Worm (Caenorhabditis elegans) whole organism, young adult: ENCODE data around the gene sra-39.

Experiments used
- B0019.2 ChIP-seq: fragments of 200-800 bp; sonication (Bioruptor generic); conservative IDR thresholded peaks from 2 replicates; pipeline ENCODE4 v1.3.6; 2022; ENCODE audit warnings: missing genetic modification reagents, missing genetic modification characterization, missing compliant biosample characterization
- B0261.1 ChIP-seq: sonication (generic microtip); optimal IDR thresholded peaks from 2 replicates; lab custom pipeline; 2016; ENCODE audit warnings: mild to moderate bottlenecking, missing genetic modification characterization, moderate library complexity, missing compliant biosample characterization
- F33H1.4 ChIP-seq: fragments of 200-800 bp; sonication (Bioruptor generic); IDR thresholded peaks from 2 replicates; pipeline ENCODE4 v1.3.6; 2022; ENCODE audit warnings: missing genetic modification reagents, missing genetic modification characterization, missing compliant biosample characterization
- F55B11.4 ChIP-seq: sonication (generic microtip); optimal IDR thresholded peaks from 2 replicates; lab custom pipeline; 2016; ENCODE audit warnings: missing compliant biosample characterization, missing genetic modification characterization, borderline replicate concordance; ENCODE audit not compliant: insufficient read depth
- K12H6.12 ChIP-seq: fragments of 200-800 bp; sonication (Bioruptor generic); optimal IDR thresholded peaks from 2 replicates; lab custom pipeline; 2018; ENCODE audit warnings: mild to moderate bottlenecking, missing genetic modification characterization, missing compliant biosample characterization
- Y56A3A.18 ChIP-seq: fragments of 200-800 bp; sonication (Bioruptor generic); IDR thresholded peaks from 2 replicates; pipeline ENCODE4 v1.3.6; 2022; ENCODE audit warnings: missing genetic modification reagents, missing genetic modification characterization, missing compliant biosample characterization
- Y95B8A.8 ChIP-seq: fragments of 200-800 bp; sonication (Bioruptor generic); IDR thresholded peaks from 2 replicates; pipeline ENCODE4 v1.3.6; 2022; ENCODE audit warnings: missing genetic modification reagents, missing genetic modification characterization, missing compliant biosample characterization
- atf-7 ChIP-seq: sonication (generic microtip); optimal IDR thresholded peaks from 2 replicates; lab custom pipeline; 2017; ENCODE audit warnings: mild to moderate bottlenecking, missing genetic modification characterization, missing compliant biosample characterization
- attf-3 ChIP-seq: fragments of 200-800 bp; sonication (Bioruptor generic); conservative IDR thresholded peaks from 2 replicates; pipeline ENCODE4 v1.3.6; 2022; ENCODE audit warnings: missing genetic modification reagents, missing genetic modification characterization, missing compliant biosample characterization
- attf-6 ChIP-seq: fragments of 200-800 bp; sonication (Bioruptor generic); IDR thresholded peaks from 2 replicates; pipeline ENCODE4 v1.3.6; 2022; ENCODE audit warnings: missing genetic modification reagents, missing genetic modification characterization, missing compliant biosample characterization
- bed-2 ChIP-seq: fragments of 200-800 bp; sonication (Bioruptor generic); IDR thresholded peaks from 2 replicates; pipeline ENCODE4 v1.3.6; 2022; ENCODE audit warnings: missing genetic modification reagents, missing genetic modification characterization, missing compliant biosample characterization
- ceh-58 ChIP-seq: fragments of 200-800 bp; sonication (Bioruptor generic); IDR thresholded peaks from 2 replicates; pipeline ENCODE4 v1.3.6; 2022; ENCODE audit warnings: missing genetic modification characterization, missing compliant biosample characterization
- ceh-79 ChIP-seq: sonication (generic microtip); optimal IDR thresholded peaks from 2 replicates; lab custom pipeline; 2017; ENCODE audit warnings: mild to moderate bottlenecking, missing genetic modification characterization, missing compliant biosample characterization
- dpl-1 ChIP-seq: fragments of 150-350 bp; optimal IDR thresholded peaks from 2 replicates; lab custom pipeline; 2014; ENCODE audit warnings: missing biosample characterization, missing genetic modification reagents, missing genetic modification characterization
- efl-1 ChIP-seq: fragments of 150-350 bp; optimal IDR thresholded peaks from 2 replicates; lab custom pipeline; 2014; ENCODE audit warnings: missing biosample characterization, missing genetic modification reagents, missing genetic modification characterization
- hrde-1 ChIP-seq: sonication (generic microtip); optimal IDR thresholded peaks from 2 replicates; lab custom pipeline; 2016; ENCODE audit warnings: missing genetic modification characterization, mild to moderate bottlenecking, missing compliant biosample characterization, moderate library complexity, missing genotype, missing genetic modification reagents, borderline replicate concordance
- let-607 ChIP-seq, 2 experiments: fragments of 200-800 bp in 1 of 2; sonication (Bioruptor generic) in 1 of 2; sonication (generic microtip) in 1 of 2; optimal IDR thresholded peaks; 2 replicates each; lab custom pipeline; 2016 to 2018; ENCODE audit warnings: mild to moderate bottlenecking in 2 of 2, missing compliant biosample characterization in 2 of 2, missing genetic modification characterization in 2 of 2, moderate library complexity in 2 of 2, missing genotype in 1 of 2
- lin-26 ChIP-seq: fragments of 200-800 bp; sonication (Bioruptor generic); IDR thresholded peaks from 2 replicates; pipeline ENCODE4 v1.3.6; 2022; ENCODE audit warnings: missing genetic modification reagents, missing genetic modification characterization, missing compliant biosample characterization
- lin-35 ChIP-seq, 3 experiments: fragments of 150-350 bp in 2 of 3; sonication (generic microtip) in 1 of 3; optimal IDR thresholded peaks; 2 replicates each; lab custom pipeline; 2014 to 2018; ENCODE audit warnings: missing biosample characterization in 3 of 3, missing genetic modification characterization in 3 of 3, missing genetic modification reagents in 3 of 3
- lin-40 ChIP-seq: sonication (generic microtip); optimal IDR thresholded peaks from 2 replicates; lab custom pipeline; 2016; ENCODE audit warnings: missing genetic modification characterization, mild to moderate bottlenecking, missing compliant biosample characterization, missing genotype, missing genetic modification reagents
- lin-54 ChIP-seq: fragments of 200-800 bp; sonication (Bioruptor generic); optimal IDR thresholded peaks from 2 replicates; lab custom pipeline; 2018; ENCODE audit warnings: mild to moderate bottlenecking, missing genetic modification characterization, missing compliant biosample characterization
- lsy-27 ChIP-seq: sonication (generic microtip); optimal IDR thresholded peaks from 2 replicates; lab custom pipeline; 2017; ENCODE audit warnings: missing genetic modification characterization, mild to moderate bottlenecking, missing compliant biosample characterization, antibody characterized with exemption, missing genotype, borderline replicate concordance; ENCODE audit not compliant: insufficient read depth
- madf-6 ChIP-seq: fragments of 200-800 bp; sonication (Bioruptor generic); IDR thresholded peaks from 2 replicates; pipeline ENCODE4 v1.3.6; 2022; ENCODE audit warnings: missing genetic modification reagents, missing genetic modification characterization, missing compliant biosample characterization
- mes-4 ChIP-seq: sonication (generic microtip); optimal IDR thresholded peaks from 2 replicates; lab custom pipeline; 2016; ENCODE audit warnings: missing genotype, missing genetic modification characterization, missing compliant biosample characterization
- nhr-120 ChIP-seq: fragments of 200-800 bp; sonication (Bioruptor generic); IDR thresholded peaks from 2 replicates; pipeline ENCODE4 v1.3.6; 2022; ENCODE audit warnings: missing genetic modification characterization, missing compliant biosample characterization
- nhr-179 ChIP-seq: sonication (generic microtip); optimal IDR thresholded peaks from 2 replicates; lab custom pipeline; 2016; ENCODE audit warnings: mild to moderate bottlenecking, missing genetic modification characterization, missing compliant biosample characterization
- rpc-1 ChIP-seq, 2 experiments: fragments of 150-350 bp in 1 of 2; sonication (generic microtip) in 1 of 2; optimal IDR thresholded peaks; 2 replicates each; lab custom pipeline; 2014 to 2018; ENCODE audit warnings: missing biosample characterization in 1 of 2, missing genetic modification characterization in 1 of 2, missing genetic modification reagents in 1 of 2, missing genotype in 1 of 2
- snpc-1.1 ChIP-seq: sonication (generic microtip); optimal IDR thresholded peaks from 2 replicates; lab custom pipeline; 2017; ENCODE audit warnings: missing genetic modification characterization, mild to moderate bottlenecking, missing compliant biosample characterization, antibody characterized with exemption, moderate library complexity, missing genotype, missing genetic modification reagents; ENCODE audit not compliant: insufficient read depth
- snpc-3.4 ChIP-seq: sonication (generic microtip); optimal IDR thresholded peaks from 2 replicates; lab custom pipeline; 2017; ENCODE audit warnings: missing genetic modification characterization, mild to moderate bottlenecking, missing compliant biosample characterization, antibody characterized with exemption, moderate library complexity, missing genotype, missing genetic modification reagents
- somi-1 ChIP-seq: fragments of 200-800 bp; sonication (Bioruptor generic); optimal IDR thresholded peaks from 2 replicates; lab custom pipeline; 2018; ENCODE audit warnings: mild to moderate bottlenecking, missing genetic modification characterization, missing compliant biosample characterization
- tlf-1 ChIP-seq: fragments of 200-800 bp; sonication (Bioruptor generic); optimal IDR thresholded peaks from 2 replicates; lab custom pipeline; 2018; ENCODE audit warnings: mild to moderate bottlenecking, missing genetic modification characterization, missing compliant biosample characterization
- zfh-2 ChIP-seq: fragments of 200-800 bp; sonication (Bioruptor generic); conservative IDR thresholded peaks from 2 replicates; pipeline ENCODE4 v1.3.6; 2022; ENCODE audit warnings: missing genetic modification reagents, missing genetic modification characterization, missing compliant biosample characterization
- zim-3 ChIP-seq: sonication (generic microtip); optimal IDR thresholded peaks from 2 replicates; lab custom pipeline; 2017; ENCODE audit warnings: mild to moderate bottlenecking, missing genetic modification characterization, moderate library complexity, missing compliant biosample characterization
- ztf-6 ChIP-seq: fragments of 200-800 bp; sonication (Bioruptor generic); IDR thresholded peaks from 2 replicates; pipeline ENCODE4 v1.3.6; 2022; ENCODE audit warnings: missing genetic modification reagents, missing genetic modification characterization, missing compliant biosample characterization

sra-39 gene

DNA sequence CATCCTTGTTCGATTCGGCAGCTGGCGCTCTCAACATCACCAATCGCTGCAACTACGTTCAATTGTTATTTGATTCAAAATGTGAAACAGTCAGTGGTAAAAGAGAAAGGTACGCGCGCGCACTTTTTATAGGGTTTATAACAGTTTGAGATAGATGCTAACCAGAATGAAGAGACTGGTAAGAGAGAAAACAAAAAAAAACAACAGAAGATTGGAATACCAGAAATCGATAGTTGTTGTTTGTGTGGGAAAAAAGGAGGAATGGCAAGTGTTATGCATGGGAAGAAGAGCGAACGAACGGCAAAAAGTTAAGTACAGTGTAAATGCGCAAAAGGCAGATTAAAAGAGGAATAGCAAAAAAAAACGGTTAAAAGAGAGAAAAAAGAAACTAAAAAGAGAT lies 6.6 kb upstream of the sra-39 start, which contains the start of gene Y26E6A.3:
Gene Y26E6A.3, minus strand, starts transcription at position 101 of the 400 bp plus-strand sequence.
- no peak for TF ChIP-seq attf-3 (GFP tag; lab: Robert Waterston, UW)
- TF ChIP-seq rpc-1 (optimal IDR thresholded peaks at IDR 0.05; lab: Kevin White, UChicago): no peak
- no peak for TF ChIP-seq rpc-1 (tag; optimal IDR thresholded peaks at IDR 0.05; lab: Kevin White, UChicago)
- no peak for TF ChIP-seq zim-3
- TF ChIP-seq ztf-6 (GFP tag; lab: Robert Waterston, UW): no peak
- no peak for TF ChIP-seq madf-6
- TF ChIP-seq snpc-1.1 (tag; lab: Kevin White, UChicago): no peak
- TF ChIP-seq zfh-2 (GFP tag; lab: Robert Waterston, UW): no peak
- no peak for TF ChIP-seq ceh-58 (GFP tag; lab: Robert Waterston, UW)
- TF ChIP-seq bed-2 (GFP tag; lab: Robert Waterston, UW): no peak
- TF ChIP-seq B0019.2 (GFP tag; lab: Robert Waterston, UW): no peak
- no peak for TF ChIP-seq Y56A3A.18 (GFP tag; lab: Robert Waterston, UW)
- TF ChIP-seq dpl-1 (GFP tag; lab: Kevin White, UChicago): no peak
- no peak for TF ChIP-seq somi-1 (GFP tag; lab: Kevin White, UChicago)

DNA sequence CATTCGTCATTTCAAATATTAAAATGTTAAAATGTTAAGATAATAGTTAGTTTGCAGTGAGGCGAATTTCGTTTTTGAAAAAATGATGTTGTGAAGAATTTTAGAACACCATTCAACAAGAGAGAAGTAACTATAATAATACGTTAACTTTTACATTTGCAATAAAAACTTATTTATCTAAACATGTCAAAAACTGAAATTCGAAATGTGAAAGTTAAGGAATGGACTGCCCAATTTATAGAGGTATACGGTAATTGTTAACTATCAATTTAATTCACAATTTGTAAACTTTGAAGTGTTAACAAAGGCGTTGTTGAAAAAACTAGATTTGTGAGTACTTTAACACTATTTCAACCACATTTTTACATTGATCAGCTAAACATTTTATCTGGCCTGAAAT lies 541 bp upstream of the sra-39 start:
- TF ChIP-seq somi-1 (GFP tag; lab: Kevin White, UChicago) (no peak), tlf-1 (no peak), ceh-58 (GFP tag; lab: Robert Waterston, UW) (no peak), atf-7 (tag; lab: Kevin White, UChicago) (no peak), F55B11.4 (tag; lab: Kevin White, UChicago) (no peak), lin-35 (GFP tag; optimal IDR thresholded peaks at IDR 0.05; lab: Kevin White, UChicago) (no peak), B0019.2 (GFP tag; lab: Robert Waterston, UW) (no peak), attf-6 (GFP tag; lab: Robert Waterston, UW) (no peak), K12H6.12 (tag; lab: Kevin White, UChicago) (no peak), let-607 (tag; optimal IDR thresholded peaks at IDR 0.05; lab: Kevin White, UChicago) (no peak), efl-1 (GFP tag; lab: Kevin White, UChicago) (no peak), ceh-79 (tag; lab: Kevin White, UChicago) (no peak), lin-26 (GFP tag; lab: Robert Waterston, UW) (no peak)

DNA sequence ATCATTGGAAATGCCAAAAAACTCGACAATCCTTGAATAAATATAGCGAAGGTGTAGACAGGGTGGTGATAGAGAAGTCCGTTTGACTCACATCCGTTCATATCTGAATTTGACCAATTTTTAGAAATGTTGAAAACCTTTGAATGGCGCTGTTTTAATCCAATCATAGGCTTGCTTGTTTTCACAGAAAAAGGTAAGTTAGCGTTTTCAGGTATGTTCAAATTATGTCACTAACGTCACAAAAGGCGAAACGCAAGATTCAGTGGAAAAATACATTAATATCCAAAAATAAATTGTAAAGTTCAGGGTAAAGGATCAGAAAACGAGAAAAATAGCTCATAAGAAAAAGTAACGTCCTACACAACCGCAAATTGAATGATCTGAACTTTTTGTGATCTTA lies 3.2 kb downstream of the sra-39 start, which contains the start of gene sra-38:
Gene sra-38, minus strand, starts transcription at position 101 of the 400 bp plus-strand sequence.
- TF ChIP-seq Y95B8A.8: no peak
- no peak for TF ChIP-seq lin-40 (tag; lab: Kevin White, UChicago)
- no peak for TF ChIP-seq lsy-27
- no peak for TF ChIP-seq B0261.1 (tag; lab: Kevin White, UChicago)
- no peak for TF ChIP-seq F33H1.4 (GFP tag; lab: Robert Waterston, UW)
- TF ChIP-seq hrde-1 (tag; lab: Kevin White, UChicago): no peak
- TF ChIP-seq nhr-120 (GFP tag; lab: Robert Waterston, UW): no peak
- no peak for TF ChIP-seq atf-7 (tag; lab: Kevin White, UChicago)
- no peak for TF ChIP-seq lin-54 (GFP tag; lab: Kevin White, UChicago)
- TF ChIP-seq attf-3 (GFP tag; lab: Robert Waterston, UW): no peak
- TF ChIP-seq Y56A3A.18 (GFP tag; lab: Robert Waterston, UW): no peak
- no peak for TF ChIP-seq mes-4
- no peak for TF ChIP-seq nhr-179 (tag; lab: Kevin White, UChicago)
- TF ChIP-seq snpc-3.4: no peak
